Fruit fly (Drosophila melanogaster) whole organism, pupa: Measurements from ENCODE around the gene CG10096.

Experiments
- CG10348 ChIP-seq: fragments of 200-800 bp; sonication (Bioruptor generic); IDR thresholded peaks from 2 replicates; pipeline ENCODE4 v1.3.6; 2022; ENCODE audit warnings: missing biosample characterization, missing genetic modification characterization
- CG12605 ChIP-seq: fragments of 200-800 bp; sonication (Bioruptor generic); IDR thresholded peaks from 2 replicates; pipeline ENCODE4 v1.3.6; 2022; ENCODE audit warnings: missing biosample characterization, missing genetic modification characterization
- CG13204 ChIP-seq: fragments of 200-800 bp; sonication (Bioruptor generic); optimal IDR thresholded peaks from 2 replicates; lab custom pipeline; 2018; ENCODE audit warnings: missing biosample characterization, mild to moderate bottlenecking, missing genetic modification characterization, moderate library complexity
- CG14655 ChIP-seq: fragments of 200-800 bp; sonication (Bioruptor generic); optimal IDR thresholded peaks from 3 replicates; lab custom pipeline; 2017; ENCODE audit warnings: mild to moderate bottlenecking, missing biosample characterization, missing genetic modification reagents, missing genetic modification characterization
- CG15710 ChIP-seq: fragments of 200-800 bp; sonication (Bioruptor generic); optimal IDR thresholded peaks from 2 replicates; lab custom pipeline; 2018; ENCODE audit warnings: missing biosample characterization, mild to moderate bottlenecking, missing genetic modification characterization, moderate library complexity
- CG17806 ChIP-seq: fragments of 200-800 bp; sonication (Bioruptor generic); optimal IDR thresholded peaks from 2 replicates; lab custom pipeline; 2018; ENCODE audit warnings: missing biosample characterization, mild to moderate bottlenecking, missing genetic modification characterization, moderate library complexity
- CG32121 ChIP-seq: fragments of 200-800 bp; sonication (Bioruptor generic); IDR thresholded peaks from 2 replicates; pipeline ENCODE4 v1.3.6; 2022; ENCODE audit warnings: missing biosample characterization, missing genetic modification characterization
- CG34367 ChIP-seq: fragments of 200-800 bp; sonication (Bioruptor generic); optimal IDR thresholded peaks from 2 replicates; lab custom pipeline; 2018; ENCODE audit warnings: missing biosample characterization, mild to moderate bottlenecking, missing genetic modification characterization
- CG4496 ChIP-seq: fragments of 200-800 bp; sonication (Bioruptor generic); IDR thresholded peaks from 3 replicates; pipeline ENCODE4 v1.3.6; 2022; ENCODE audit warnings: missing biosample characterization, missing genetic modification characterization
- CG8159 ChIP-seq: fragments of 200-800 bp; sonication (Bioruptor generic); optimal IDR thresholded peaks from 3 replicates; lab custom pipeline; 2018; ENCODE audit warnings: missing biosample characterization, mild to moderate bottlenecking, missing genetic modification characterization, moderate library complexity
- CG8301 ChIP-seq: fragments of 200-800 bp; sonication (Bioruptor generic); optimal IDR thresholded peaks from 2 replicates; lab custom pipeline; 2018; ENCODE audit warnings: missing biosample characterization, mild to moderate bottlenecking, missing genetic modification characterization
- CG9948 ChIP-seq: fragments of 200-800 bp; sonication (Bioruptor generic); optimal IDR thresholded peaks from 2 replicates; lab custom pipeline; 2018; ENCODE audit warnings: missing biosample characterization, mild to moderate bottlenecking, missing genetic modification characterization, moderate library complexity
- D1 ChIP-seq: fragments of 200-800 bp; sonication (Bioruptor generic); optimal IDR thresholded peaks from 2 replicates; lab custom pipeline; 2018; ENCODE audit warnings: missing biosample characterization, mild to moderate bottlenecking, missing genetic modification characterization, moderate library complexity
- EcR ChIP-seq: fragments of 200-800 bp; sonication (Bioruptor generic); optimal IDR thresholded peaks from 3 replicates; lab custom pipeline; 2019; ENCODE audit warnings: missing biosample characterization, missing genetic modification characterization, mild to moderate bottlenecking, moderate library complexity, missing genetic modification reagents
- Ets98B ChIP-seq: fragments of 200-800 bp; sonication (Bioruptor generic); IDR thresholded peaks from 2 replicates; pipeline ENCODE4 v1.3.6; 2022; ENCODE audit warnings: missing biosample characterization, missing genetic modification characterization
- Pif1A ChIP-seq: fragments of 200-800 bp; sonication (Bioruptor generic); optimal IDR thresholded peaks from 3 replicates; lab custom pipeline; 2016; ENCODE audit warnings: missing biosample characterization, missing genetic modification characterization
- Pif1B ChIP-seq: fragments of 200-800 bp; sonication (Bioruptor generic); optimal IDR thresholded peaks from 3 replicates; lab custom pipeline; 2016; ENCODE audit warnings: missing biosample characterization, missing genetic modification characterization
- Snoo ChIP-seq: fragments of 200-800 bp; sonication (Bioruptor generic); optimal IDR thresholded peaks from 3 replicates; lab custom pipeline; 2017; ENCODE audit warnings: missing biosample characterization, mild to moderate bottlenecking, missing genetic modification characterization, inconsistent platforms
- fd96Ca ChIP-seq: fragments of 200-800 bp; sonication (Bioruptor generic); IDR thresholded peaks from 3 replicates; pipeline ENCODE4 v1.3.6; 2022; ENCODE audit warnings: missing biosample characterization, missing genetic modification characterization
- gl ChIP-seq: fragments of 200-800 bp; sonication (Bioruptor generic); optimal IDR thresholded peaks from 2 replicates; lab custom pipeline; 2018; ENCODE audit warnings: missing biosample characterization, mild to moderate bottlenecking, missing genetic modification characterization
- rn ChIP-seq: fragments of 200-800 bp; sonication (Bioruptor generic); IDR thresholded peaks from 2 replicates; pipeline ENCODE4 v1.3.6; 2022; ENCODE audit warnings: missing biosample characterization, missing genetic modification characterization

Gene CG10096

dm6 chr3R:12398620-12399247 is 3.0 kb upstream of the CG10096 start, which contains the start of gene Cyp9f3:
Gene Cyp9f3 (minus strand): TSS chr3R:12398929.
- TF ChIP-seq CG8159 (tag; lab: Kevin White, UChicago) (no peak), Snoo (no peak), CG13204 (GFP tag; lab: Kevin White, UChicago) (no peak)

dm6 chr3R:12398054-12398453 is 2.3 kb upstream of the CG10096 start:
- TF ChIP-seq CG12605 (no peak), CG32121 (GFP tag; lab: Robert Waterston, UW) (no peak), CG34367 (tag; lab: Kevin White, UChicago) (no peak)

dm6 chr3R:12386965-12387364 is 8.8 kb downstream of the CG10096 start, which contains the start of gene CG33098:
Gene CG33098 (plus strand): TSS chr3R:12387188.
- TF ChIP-seq CG13204 (GFP tag; lab: Kevin White, UChicago): no peak
- TF ChIP-seq CG32121 (GFP tag; lab: Robert Waterston, UW): no peak
- TF ChIP-seq CG12605: no peak

- TF ChIP-seq CG13204 (GFP tag; lab: Kevin White, UChicago): no peak
- TF ChIP-seq CG34367 (tag; lab: Kevin White, UChicago): no peak
- no peak for TF ChIP-seq CG8301 (tag; lab: Kevin White, UChicago)
- no peak for TF ChIP-seq CG32121 (GFP tag; lab: Robert Waterston, UW)
- no peak for TF ChIP-seq CG14655 (GFP tag; lab: Kevin White, UChicago)
- no peak for TF ChIP-seq CG4496 (GFP tag; lab: Robert Waterston, UW)
- no peak for TF ChIP-seq rn (GFP tag; lab: Robert Waterston, UW)
- no peak for TF ChIP-seq CG9948
- no peak for TF ChIP-seq gl (tag; lab: Kevin White, UChicago)
- no peak for TF ChIP-seq fd96Ca
- no peak for TF ChIP-seq Pif1B (GFP tag; lab: Kevin White, UChicago)
- no peak for TF ChIP-seq CG12605
- TF ChIP-seq D1: no peak
- TF ChIP-seq Ets98B: no peak
- no peak for TF ChIP-seq CG15710 (tag; lab: Kevin White, UChicago)
- no peak for TF ChIP-seq CG17806 (tag; lab: Kevin White, UChicago)
- no peak for TF ChIP-seq EcR (GFP tag; lab: Kevin White, UChicago)
- no peak for TF ChIP-seq CG10348 (GFP tag; lab: Robert Waterston, UW)
These were observed 9.8 kb downstream of the CG10096 start, which contains the start of gene Sol1 for dm6 chr3R:12385949-12386348. Gene Sol1 (plus strand): TSS chr3R:12386249.

dm6 chr3R:12384274-12384673 is 11.5 kb downstream of the CG10096 start:
- TF ChIP-seq Ets98B (peak; percentile 12; the same call in 1 of the 2 replicates), D1 (no peak), fd96Ca (no peak), gl (tag; lab: Kevin White, UChicago) (no peak), EcR (GFP tag; lab: Kevin White, UChicago) (no peak), CG4496 (GFP tag; lab: Robert Waterston, UW) (peak; percentile 84)
- TF ChIP-seq, all 21 proteins: peak for 2

- TF ChIP-seq CG17806 (tag; lab: Kevin White, UChicago): no peak
- TF ChIP-seq D1: peak; percentile 71
- TF ChIP-seq, all 21 proteins: peak for 1
These were observed 12.0 kb downstream of the CG10096 start for dm6 chr3R:12383784-12384183.

- TF ChIP-seq CG10348 (GFP tag; lab: Robert Waterston, UW) (no peak), rn (GFP tag; lab: Robert Waterston, UW) (no peak), CG34367 (tag; lab: Kevin White, UChicago) (no peak), EcR (GFP tag; lab: Kevin White, UChicago) (no peak), CG17806 (tag; lab: Kevin White, UChicago) (no peak), CG12605 (no peak), CG15710 (tag; lab: Kevin White, UChicago) (no peak), Ets98B (no peak), CG8159 (tag; lab: Kevin White, UChicago) (no peak), CG9948 (no peak), CG32121 (GFP tag; lab: Robert Waterston, UW) (no peak), Pif1A (GFP tag; lab: Kevin White, UChicago) (no peak)
- TF ChIP-seq, all 21 proteins: peak for 0
These were observed 12.7 kb downstream of the CG10096 start, which contains the start of gene GstD11 for dm6 chr3R:12383036-12383435. Gene GstD11 (plus strand): TSS chr3R:12383336.

dm6 chr3R:12382563-12382962 is 13.2 kb downstream of the CG10096 start, which contains the start of gene CG10035:
Gene CG10035 (minus strand): TSS chr3R:12382691.
- TF ChIP-seq CG8301 (tag; lab: Kevin White, UChicago): no peak
- TF ChIP-seq Pif1A (GFP tag; lab: Kevin White, UChicago): no peak
- no peak for TF ChIP-seq CG34367 (tag; lab: Kevin White, UChicago)
- TF ChIP-seq CG10348 (GFP tag; lab: Robert Waterston, UW): no peak
- TF ChIP-seq Pif1B (GFP tag; lab: Kevin White, UChicago): no peak
- no peak for TF ChIP-seq CG8159 (tag; lab: Kevin White, UChicago)
- no peak for TF ChIP-seq CG17806 (tag; lab: Kevin White, UChicago)
